Worm (Caenorhabditis elegans): ENCODE measurements around the gene acs-6.

ce11 chrII:7056328-7056727 lies 5.5 kb upstream of the acs-6 start:
- TF ChIP-seq unc-39 (tag; optimal IDR thresholded peaks at IDR 0.05), result no peak
- no peak for TF ChIP-seq lin-13 (GFP tag; optimal IDR thresholded peaks at IDR 0.05)
- no peak for TF ChIP-seq alr-1 (tag; optimal IDR thresholded peaks at IDR 0.05)
- no peak for TF ChIP-seq mdl-1 (tag; optimal IDR thresholded peaks at IDR 0.05)
- no peak for TF ChIP-seq nhr-11 (tag; optimal IDR thresholded peaks at IDR 0.05)
